Worm (Caenorhabditis elegans) whole organism, young adult: ENCODE results near the gene T07A5.7.

ENCODE experiments used
- F37B4.10 ChIP-seq: fragments of 200-800 bp; sonication (Bioruptor generic); IDR thresholded peaks from 2 replicates; pipeline ENCODE4 v1.3.6; 2022; ENCODE audit warnings: missing genetic modification characterization, missing compliant biosample characterization
- F39B2.1 ChIP-seq: fragments of 200-800 bp; sonication (Bioruptor generic); IDR thresholded peaks from 2 replicates; pipeline ENCODE4 v1.3.6; 2022; ENCODE audit warnings: missing genetic modification reagents, missing genetic modification characterization, missing compliant biosample characterization
- F49E8.2 ChIP-seq: sonication (generic microtip); optimal IDR thresholded peaks from 3 replicates; lab custom pipeline; 2017; ENCODE audit warnings: missing genetic modification characterization, mild to moderate bottlenecking, missing compliant biosample characterization, antibody characterized with exemption, moderate library complexity; ENCODE audit not compliant: insufficient read depth
- F52B5.7 ChIP-seq: sonication (generic microtip); optimal IDR thresholded peaks from 2 replicates; lab custom pipeline; 2016; ENCODE audit warnings: mild to moderate bottlenecking, missing genetic modification characterization, missing compliant biosample characterization
- Y53G8AR.9 ChIP-seq: fragments of 200-800 bp; sonication (Bioruptor generic); conservative IDR thresholded peaks from 2 replicates; pipeline ENCODE4 v1.3.6; 2022; ENCODE audit warnings: missing genetic modification reagents, missing genetic modification characterization, missing compliant biosample characterization
- Y95B8A.8 ChIP-seq: fragments of 200-800 bp; sonication (Bioruptor generic); IDR thresholded peaks from 2 replicates; pipeline ENCODE4 v1.3.6; 2022; ENCODE audit warnings: missing genetic modification reagents, missing genetic modification characterization, missing compliant biosample characterization
- nfya-2 ChIP-seq: fragments of 200-800 bp; sonication (Bioruptor generic); IDR thresholded peaks from 2 replicates; pipeline ENCODE4 v1.3.6; 2022; ENCODE audit warnings: missing genetic modification reagents, missing genetic modification characterization, missing compliant biosample characterization
- sea-2 ChIP-seq: fragments of 200-800 bp; sonication (Bioruptor generic); IDR thresholded peaks from 2 replicates; pipeline ENCODE4 v1.3.6; 2022; ENCODE audit warnings: missing genetic modification characterization, missing compliant biosample characterization
- snpc-4 ChIP-seq, 5 experiments: fragments of 150-350 bp in 1 of 5; sonication (generic microtip) in 4 of 5; optimal IDR thresholded peaks; 2 replicates each; lab custom pipeline; 2014 to 2018; ENCODE audit warnings: missing genetic modification characterization in 5 of 5, missing biosample characterization in 3 of 5, antibody characterized with exemption in 2 of 5, mild to moderate bottlenecking in 2 of 5, missing compliant biosample characterization in 2 of 5, missing genotype in 2 of 5, moderate library complexity in 2 of 5, missing genetic modification reagents in 1 of 5
- unc-130 ChIP-seq: sonication (generic microtip); optimal IDR thresholded peaks from 2 replicates; lab custom pipeline; 2016; ENCODE audit warnings: missing genetic modification reagents, missing genetic modification characterization, missing compliant biosample characterization

DNA sequence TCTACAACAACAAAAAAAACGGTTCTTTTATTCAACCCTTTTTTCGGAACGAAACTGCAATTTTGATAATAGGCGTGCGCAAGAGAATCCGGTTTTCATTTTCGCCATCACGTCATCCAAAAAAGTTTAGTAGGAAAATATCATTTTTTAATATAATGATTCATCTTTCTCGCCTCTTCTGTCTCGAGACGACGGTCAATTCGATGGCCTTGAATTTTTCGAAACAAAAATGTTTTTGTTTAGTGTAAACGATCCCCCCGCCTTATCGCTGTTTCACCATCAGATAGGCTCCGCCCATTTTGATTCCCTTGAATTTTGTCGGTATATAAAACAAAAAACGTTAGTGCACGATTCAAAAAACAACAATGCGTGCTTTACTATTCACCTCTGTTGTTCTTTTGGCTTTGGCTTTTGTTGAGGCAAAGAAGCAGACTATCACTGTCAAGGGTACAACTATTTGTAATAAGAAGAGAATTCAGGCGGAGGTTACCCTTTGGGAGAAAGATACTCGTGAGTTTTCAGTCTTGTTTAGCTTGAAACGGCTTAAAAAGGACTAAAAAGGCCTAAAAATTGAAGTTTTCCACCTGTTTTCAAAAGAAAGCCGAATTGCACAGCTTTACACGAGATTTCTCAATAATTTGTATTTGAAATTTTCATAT lies 26.7 kb upstream of the T07A5.7 start, which contains the start of gene ttr-15:
- no peak for TF ChIP-seq F52B5.7 (tag; lab: Kevin White, UChicago)
- no peak for TF ChIP-seq sea-2 (GFP tag; lab: Robert Waterston, UW)
- no peak for TF ChIP-seq F37B4.10
- TF ChIP-seq Y53G8AR.9 (GFP tag; lab: Robert Waterston, UW): no peak
- TF ChIP-seq nfya-2 (GFP tag; lab: Robert Waterston, UW): no peak
- no peak for TF ChIP-seq unc-130 (GFP tag; lab: Kevin White, UChicago)
- no peak for TF ChIP-seq F49E8.2
- TF ChIP-seq snpc-4 (GFP tag; optimal IDR thresholded peaks at IDR 0.05; lab: Kevin White, UChicago): no peak
- no peak for TF ChIP-seq snpc-4 (tag; optimal IDR thresholded peaks at IDR 0.05; lab: Kevin White, UChicago)
- TF ChIP-seq Y95B8A.8 (GFP tag; lab: Robert Waterston, UW): no peak
- TF ChIP-seq F39B2.1 (GFP tag; lab: Robert Waterston, UW): no peak
